Fruit fly (Drosophila melanogaster): Measurements from ENCODE around the gene CG14610.

Gene CG14610

dm6 chr3R:7135881-7136280 lies 8.2 kb downstream of the CG14610 start, which contains the start of gene Fer1 (continued):
- TF ChIP-seq oc (tag; optimal IDR thresholded peaks at IDR 0.05): peak; percentile 34

dm6 chr3R:7134715-7135505 lies 9.2 kb downstream of the CG14610 start:
- TF ChIP-seq oc (tag; optimal IDR thresholded peaks at IDR 0.05) (no peak), CG12744 (GFP tag; optimal IDR thresholded peaks at IDR 0.05) (no peak), CG30403 (GFP tag; optimal IDR thresholded peaks at IDR 0.05) (peak; percentile 10), CG30431 (GFP tag; optimal IDR thresholded peaks at IDR 0.05) (no peak), CG3838 (GFP tag; optimal IDR thresholded peaks at IDR 0.05) (no peak), Dp (GFP tag; optimal IDR thresholded peaks at IDR 0.05) (no peak), az2 (GFP tag; optimal IDR thresholded peaks at IDR 0.05) (peak; percentile 17), crc (GFP tag; optimal IDR thresholded peaks at IDR 0.05) (no peak), salm (tag; optimal IDR thresholded peaks at IDR 0.05) (no peak), NFAT (GFP tag; IDR thresholded peaks at IDR 0.05) (no peak), Hsf (GFP tag; optimal IDR thresholded peaks at IDR 0.05) (peak; percentile 16), shn (GFP tag; optimal IDR thresholded peaks at IDR 0.05) (no peak), CG10979 (tag; optimal IDR thresholded peaks at IDR 0.05) (peak; percentile 43), dysf (GFP tag; IDR thresholded peaks at IDR 0.05) (no peak), CG17361 (GFP tag; IDR thresholded peaks at IDR 0.05) (peak; percentile 25; the same call in 1 of the 3 replicates), CG9797 (GFP tag; optimal IDR thresholded peaks at IDR 0.05) (no peak), lola (GFP tag; optimal IDR thresholded peaks at IDR 0.05) (peak in 1 of 3 experiments; percentile 60), CG10267 (tag; optimal IDR thresholded peaks at IDR 0.05) (peak; percentile 9), sim (GFP tag; IDR thresholded peaks at IDR 0.05) (no peak), schlank (tag; optimal IDR thresholded peaks at IDR 0.05) (no peak), CG14441 (GFP tag; IDR thresholded peaks at IDR 0.05) (no peak), CG13775 (GFP tag; optimal IDR thresholded peaks at IDR 0.05) (peak; percentile 31), prd (optimal IDR thresholded peaks at IDR 0.05) (no peak), prd (GFP tag; IDR thresholded peaks at IDR 0.05) (peak; percentile 14; the same call in 1 of the 3 replicates), phol (tag; optimal IDR thresholded peaks at IDR 0.05) (peak; percentile 21), CkIIα-i1 (GFP tag; IDR thresholded peaks at IDR 0.05) (no peak), ash1 (GFP tag; optimal IDR thresholded peaks at IDR 0.05) (no peak), CG9727 (GFP tag; optimal IDR thresholded peaks at IDR 0.05) (peak; percentile 53), z (GFP tag; IDR thresholded peaks at IDR 0.05) (no peak), row (GFP tag; IDR thresholded peaks at IDR 0.05) (0 out of 3 replicates have a peak, but pooled peaks have one; percentile 16), CG15696 (tag; optimal IDR thresholded peaks at IDR 0.05) (peak; percentile 42), hth (optimal IDR thresholded peaks at IDR 0.05) (no peak), CG18262 (tag; optimal IDR thresholded peaks at IDR 0.05) (peak; percentile 54), CG6272 (GFP tag; IDR thresholded peaks at IDR 0.05) (no peak), CG7271 (tag; optimal IDR thresholded peaks at IDR 0.05) (no peak), Rfx (GFP tag; IDR thresholded peaks at IDR 0.05) (no peak), chif (GFP tag; optimal IDR thresholded peaks at IDR 0.05) (no peak), sob (GFP tag; IDR thresholded peaks at IDR 0.05) (no peak), CG12769 (tag; optimal IDR thresholded peaks at IDR 0.05) (no peak), dmrt11E (tag; optimal IDR thresholded peaks at IDR 0.05) (peak; percentile 57), NfI (GFP tag; optimal IDR thresholded peaks at IDR 0.05) (no peak), HmgZ (tag; optimal IDR thresholded peaks at IDR 0.05) (no peak), Med (GFP tag) (peak; percentile 51), CG6689 (GFP tag; IDR thresholded peaks at IDR 0.05) (0 out of 2 replicates have a peak, but pooled peaks have one; percentile 18), gce (GFP tag; IDR thresholded peaks at IDR 0.05) (no peak), Sry-β (GFP tag; optimal IDR thresholded peaks at IDR 0.05) (no peak), rib (GFP tag; IDR thresholded peaks at IDR 0.05) (no peak), Ssrp (tag; optimal IDR thresholded peaks at IDR 0.05) (peak; percentile 3)
